Fruit fly (Drosophila melanogaster): Measurements from ENCODE around the gene CG15892.
A peak's percentile ranks its signal among the peaks of the same experiment; 100 is the strongest.

The CG15892 gene

DNA sequence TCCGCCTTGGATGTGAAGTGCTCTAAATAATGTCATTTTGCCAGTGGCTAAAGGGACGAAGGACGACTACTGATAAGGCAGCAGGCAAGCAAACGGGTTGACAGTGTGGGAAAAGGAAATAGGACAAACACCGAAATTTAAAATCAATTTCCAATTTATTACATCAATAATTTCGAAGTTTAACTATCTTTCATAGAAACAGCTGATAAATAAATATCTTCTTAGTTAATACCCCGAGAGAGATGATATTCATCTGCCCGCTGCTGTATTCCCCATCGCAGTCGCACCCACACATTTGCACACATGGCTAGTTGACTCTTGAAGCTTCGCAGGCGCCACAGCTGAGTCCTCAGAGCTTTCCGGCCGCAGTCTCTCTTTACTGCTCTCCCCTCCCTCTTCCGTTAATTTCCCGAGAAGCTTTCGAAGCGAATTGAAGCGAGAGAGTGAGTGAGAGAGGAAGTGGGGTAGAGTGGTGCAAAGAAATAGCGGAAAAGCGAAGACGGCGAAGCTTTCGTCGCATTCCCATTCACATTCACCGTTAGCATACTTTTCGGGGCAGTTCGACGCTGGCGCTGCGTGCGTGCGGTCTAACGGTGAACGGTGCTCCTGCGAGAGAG lies 22.8 kb upstream of the CG15892 start (continued):
- TF ChIP-seq caup (GFP tag; optimal IDR thresholded peaks at IDR 0.05; ENCODE audit: severe bottlenecking), result peak; percentile 75
- TF ChIP-seq CG15601 (tag; optimal IDR thresholded peaks at IDR 0.05), result no peak
- peak; percentile 67 for TF ChIP-seq CG14441 (GFP tag; IDR thresholded peaks at IDR 0.05)
- TF ChIP-seq sc (optimal IDR thresholded peaks at IDR 0.05), result no peak
- no peak for TF ChIP-seq sc (GFP tag; optimal IDR thresholded peaks at IDR 0.05)
- peak; percentile 32 for TF ChIP-seq Abd-B (GFP tag; optimal IDR thresholded peaks at IDR 0.05)
- TF ChIP-seq cad (GFP tag; optimal IDR thresholded peaks at IDR 0.05), result no peak
- no peak for TF ChIP-seq CG2116 (GFP tag; optimal IDR thresholded peaks at IDR 0.05)
- TF ChIP-seq NK7.1 (GFP tag; optimal IDR thresholded peaks at IDR 0.05), result no peak
- no peak for TF ChIP-seq sr (GFP tag; IDR thresholded peaks at IDR 0.05)
- no peak for TF ChIP-seq dmrt11E (tag; optimal IDR thresholded peaks at IDR 0.05)
- peak; percentile 89 for TF ChIP-seq Fer1 (GFP tag; optimal IDR thresholded peaks at IDR 0.05)
- TF ChIP-seq CG11247 (GFP tag; IDR thresholded peaks at IDR 0.05), result peak; percentile 66
- TF ChIP-seq crol (GFP tag; IDR thresholded peaks at IDR 0.05), result peak; percentile 74
- no peak for TF ChIP-seq pita (GFP tag; optimal IDR thresholded peaks at IDR 0.05)
- peak; percentile 65 for TF ChIP-seq CG10209 (GFP tag; optimal IDR thresholded peaks at IDR 0.05)
- peak; percentile 40 for TF ChIP-seq az2 (GFP tag; optimal IDR thresholded peaks at IDR 0.05)
- TF ChIP-seq gsb (GFP tag; IDR thresholded peaks at IDR 0.05), result peak; percentile 21; the same call in 1 of the 2 replicates
- no peak for TF ChIP-seq CG10321 (GFP tag; IDR thresholded peaks at IDR 0.05)
- TF ChIP-seq Doc3 (GFP tag; IDR thresholded peaks at IDR 0.05; ENCODE audit: partially characterized antibody), result no peak
- no peak for TF ChIP-seq CG9876 (GFP tag; optimal IDR thresholded peaks at IDR 0.05)
- TF ChIP-seq kay (GFP tag; optimal IDR thresholded peaks at IDR 0.05), result no peak
- no peak for TF ChIP-seq D (optimal IDR thresholded peaks at IDR 0.05)
- TF ChIP-seq D (GFP tag; optimal IDR thresholded peaks at IDR 0.05), result peak; percentile 34
- TF ChIP-seq Hr51 (GFP tag; optimal IDR thresholded peaks at IDR 0.05), result peak; percentile 39 to 74
- TF ChIP-seq CG10654 (GFP tag; optimal IDR thresholded peaks at IDR 0.05), result peak; percentile 13
- TF ChIP-seq cwo (GFP tag; optimal IDR thresholded peaks at IDR 0.05), result peak; percentile 73
- peak; percentile 49 for TF ChIP-seq CG12219 (GFP tag; optimal IDR thresholded peaks at IDR 0.05)
- peak; percentile 72 for TF ChIP-seq CG11696 (GFP tag; IDR thresholded peaks at IDR 0.05)
- TF ChIP-seq CG6175 (GFP tag; IDR thresholded peaks at IDR 0.05), result peak; percentile 44; the same call in 1 of the 3 replicates
- peak; percentile 66 for TF ChIP-seq CG13424 (tag; optimal IDR thresholded peaks at IDR 0.05)
- peak; percentile 74 for TF ChIP-seq HLH3B (GFP tag; IDR thresholded peaks at IDR 0.05)
- TF ChIP-seq Gug (GFP tag; IDR thresholded peaks at IDR 0.05), result peak; percentile 49; the same call in 2 of the 4 replicates
- no peak for TF ChIP-seq CG13123 (GFP tag; optimal IDR thresholded peaks at IDR 0.05)
- peak; percentile 28 for TF ChIP-seq Six4 (GFP tag; optimal IDR thresholded peaks at IDR 0.05)
- TF ChIP-seq maf-S (GFP tag; optimal IDR thresholded peaks at IDR 0.05), result peak; percentile 18
- TF ChIP-seq aop (GFP tag; IDR thresholded peaks at IDR 0.05), result no peak
- TF ChIP-seq CG4854 (GFP tag; optimal IDR thresholded peaks at IDR 0.05), result no peak
- TF ChIP-seq CG6791 (GFP tag; IDR thresholded peaks at IDR 0.05; ENCODE audit: partially characterized antibody), result no peak
- TF ChIP-seq twi (tag; optimal IDR thresholded peaks at IDR 0.05), result no peak
- peak; percentile 44 for TF ChIP-seq CG12071 (GFP tag; optimal IDR thresholded peaks at IDR 0.05)
- TF ChIP-seq Elba2 (GFP tag; optimal IDR thresholded peaks at IDR 0.05), result no peak
- no peak for TF ChIP-seq CG2199 (GFP tag; IDR thresholded peaks at IDR 0.05)
- no peak for TF ChIP-seq usp (GFP tag; optimal IDR thresholded peaks at IDR 0.05)
- TF ChIP-seq CG32532 (GFP tag; IDR thresholded peaks at IDR 0.05), result peak; percentile 77
- TF ChIP-seq ro (GFP tag; IDR thresholded peaks at IDR 0.05), result no peak
- TF ChIP-seq Drgx (GFP tag; IDR thresholded peaks at IDR 0.05), result peak; percentile 42; the same call in 1 of the 2 replicates
- no peak for TF ChIP-seq HLH4C (GFP tag; IDR thresholded peaks at IDR 0.05; ENCODE audit: partially characterized antibody)
- TF ChIP-seq lola (GFP tag; optimal IDR thresholded peaks at IDR 0.05), result no peak
- TF ChIP-seq CG7963 (GFP tag; IDR thresholded peaks at IDR 0.05; ENCODE audit: partially characterized antibody), result no peak
